Worm (Caenorhabditis elegans) whole organism, mixed stage, embryonic: Measurements from ENCODE around the gene nsun-5.

ENCODE experiments used
- blmp-1 ChIP-seq: fragments of 150-350 bp; optimal IDR thresholded peaks from 2 replicates; lab custom pipeline; 2014; ENCODE audit warnings: missing biosample characterization, missing genetic modification characterization
- ceh-39 ChIP-seq: fragments of 150-350 bp; optimal IDR thresholded peaks from 2 replicates; lab custom pipeline; 2014; ENCODE audit warnings: missing biosample characterization, missing genetic modification characterization
- elt-1 ChIP-seq: sonication (generic microtip); optimal IDR thresholded peaks from 2 replicates; lab custom pipeline; 2017; ENCODE audit warnings: missing genetic modification characterization, mild to moderate bottlenecking, missing compliant biosample characterization, antibody characterized with exemption, moderate library complexity, borderline replicate concordance; ENCODE audit not compliant: insufficient read depth
- hlh-1 ChIP-seq: fragments of 150-350 bp; optimal IDR thresholded peaks from 2 replicates; lab custom pipeline; 2014; ENCODE audit warnings: missing biosample characterization, missing genetic modification reagents, missing genetic modification characterization
- lsy-2 ChIP-seq: fragments of 150-350 bp; optimal IDR thresholded peaks from 2 replicates; lab custom pipeline; 2014; ENCODE audit warnings: missing biosample characterization, missing genetic modification characterization
- nhr-237 ChIP-seq: fragments of 150-350 bp; optimal IDR thresholded peaks from 2 replicates; lab custom pipeline; 2014; ENCODE audit warnings: missing biosample characterization, missing genetic modification characterization
- unc-62 ChIP-seq: fragments of 150-350 bp; optimal IDR thresholded peaks from 2 replicates; lab custom pipeline; 2014; ENCODE audit warnings: missing biosample characterization, missing genetic modification reagents, missing genetic modification characterization

- TF ChIP-seq ceh-39: no peak
- no peak for TF ChIP-seq nhr-237 (tag; lab: Kevin White, UChicago)
- TF ChIP-seq blmp-1: no peak
- no peak for TF ChIP-seq unc-62 (GFP tag; lab: Kevin White, UChicago)
- TF ChIP-seq lsy-2 (tag; lab: Kevin White, UChicago): no peak
- TF ChIP-seq elt-1 (tag; lab: Kevin White, UChicago): no peak
- no peak for TF ChIP-seq hlh-1 (tag; lab: Kevin White, UChicago)
Observed at ce11 chrII:14964008-14964407, 5.4 kb upstream of the nsun-5 start, which contains the start of gene elo-9.
